Worm (Caenorhabditis elegans) whole organism, young adult: ENCODE data around the gene math-10.
"Not testable (repeated sequence)": the region's sequence is repeated elsewhere in the genome, so short reads cannot be mapped to it uniquely, and the experiment has no call there.

Source experiments
- B0019.2 ChIP-seq: fragments of 200-800 bp; sonication (Bioruptor generic); conservative IDR thresholded peaks from 2 replicates; pipeline ENCODE4 v1.3.6; 2022; ENCODE audit warnings: missing genetic modification reagents, missing genetic modification characterization, missing compliant biosample characterization
- F37B4.10 ChIP-seq: fragments of 200-800 bp; sonication (Bioruptor generic); IDR thresholded peaks from 2 replicates; pipeline ENCODE4 v1.3.6; 2022; ENCODE audit warnings: missing genetic modification characterization, missing compliant biosample characterization
- F49E8.2 ChIP-seq: sonication (generic microtip); optimal IDR thresholded peaks from 3 replicates; lab custom pipeline; 2017; ENCODE audit warnings: missing genetic modification characterization, mild to moderate bottlenecking, missing compliant biosample characterization, antibody characterized with exemption, moderate library complexity; ENCODE audit not compliant: insufficient read depth
- F57A8.1 ChIP-seq: fragments of 200-800 bp; sonication (Bioruptor generic); optimal IDR thresholded peaks from 2 replicates; lab custom pipeline; 2018; ENCODE audit warnings: mild to moderate bottlenecking, missing genetic modification characterization, moderate library complexity, missing compliant biosample characterization
- K12H6.12 ChIP-seq: fragments of 200-800 bp; sonication (Bioruptor generic); optimal IDR thresholded peaks from 2 replicates; lab custom pipeline; 2018; ENCODE audit warnings: mild to moderate bottlenecking, missing genetic modification characterization, missing compliant biosample characterization
- T07F8.4 ChIP-seq: sonication (generic microtip); optimal IDR thresholded peaks from 2 replicates; lab custom pipeline; 2016; ENCODE audit warnings: mild to moderate bottlenecking, missing genetic modification characterization, moderate library complexity, missing compliant biosample characterization
- T26A5.8 ChIP-seq: sonication (generic microtip); optimal IDR thresholded peaks from 2 replicates; lab custom pipeline; 2016; ENCODE audit warnings: missing genetic modification characterization, missing compliant biosample characterization
- Y53F4B.3 ChIP-seq: fragments of 200-800 bp; sonication (Bioruptor generic); IDR thresholded peaks from 2 replicates; pipeline ENCODE4 v1.3.6; 2022; ENCODE audit warnings: missing genetic modification reagents, missing genetic modification characterization, missing compliant biosample characterization
- Y53G8AR.9 ChIP-seq: fragments of 200-800 bp; sonication (Bioruptor generic); conservative IDR thresholded peaks from 2 replicates; pipeline ENCODE4 v1.3.6; 2022; ENCODE audit warnings: missing genetic modification reagents, missing genetic modification characterization, missing compliant biosample characterization
- Y56A3A.18 ChIP-seq: fragments of 200-800 bp; sonication (Bioruptor generic); IDR thresholded peaks from 2 replicates; pipeline ENCODE4 v1.3.6; 2022; ENCODE audit warnings: missing genetic modification reagents, missing genetic modification characterization, missing compliant biosample characterization
- Y79H2A.3 ChIP-seq: fragments of 200-800 bp; sonication (Bioruptor generic); conservative IDR thresholded peaks from 2 replicates; pipeline ENCODE4 v1.3.6; 2022; ENCODE audit warnings: missing genetic modification reagents, missing genetic modification characterization, missing compliant biosample characterization
- Y95B8A.8 ChIP-seq: fragments of 200-800 bp; sonication (Bioruptor generic); IDR thresholded peaks from 2 replicates; pipeline ENCODE4 v1.3.6; 2022; ENCODE audit warnings: missing genetic modification reagents, missing genetic modification characterization, missing compliant biosample characterization
- aptf-2 ChIP-seq: fragments of 200-800 bp; sonication (Bioruptor generic); conservative IDR thresholded peaks from 2 replicates; pipeline ENCODE4 v1.3.6; 2022; ENCODE audit warnings: missing genetic modification reagents, missing genetic modification characterization, missing compliant biosample characterization
- aptf-3 ChIP-seq: fragments of 200-800 bp; sonication (Bioruptor generic); IDR thresholded peaks from 2 replicates; pipeline ENCODE4 v1.3.6; 2022; ENCODE audit warnings: missing genetic modification characterization, missing compliant biosample characterization
- bed-2 ChIP-seq: fragments of 200-800 bp; sonication (Bioruptor generic); IDR thresholded peaks from 2 replicates; pipeline ENCODE4 v1.3.6; 2022; ENCODE audit warnings: missing genetic modification reagents, missing genetic modification characterization, missing compliant biosample characterization
- cebp-2 ChIP-seq: fragments of 200-800 bp; sonication (Bioruptor generic); IDR thresholded peaks from 2 replicates; pipeline ENCODE4 v1.3.6; 2022; ENCODE audit warnings: missing genetic modification characterization, missing compliant biosample characterization
- ceh-100 ChIP-seq: fragments of 200-800 bp; sonication (Bioruptor generic); IDR thresholded peaks from 2 replicates; pipeline ENCODE4 v1.3.6; 2022; ENCODE audit warnings: missing genetic modification reagents, missing genetic modification characterization, missing compliant biosample characterization
- ceh-79 ChIP-seq: sonication (generic microtip); optimal IDR thresholded peaks from 2 replicates; lab custom pipeline; 2017; ENCODE audit warnings: mild to moderate bottlenecking, missing genetic modification characterization, missing compliant biosample characterization
- ekl-4 ChIP-seq: fragments of 200-800 bp; sonication (Bioruptor generic); IDR thresholded peaks from 2 replicates; pipeline ENCODE4 v1.3.6; 2022; ENCODE audit warnings: missing genetic modification reagents, missing genetic modification characterization, missing compliant biosample characterization
- lin-26 ChIP-seq: fragments of 200-800 bp; sonication (Bioruptor generic); IDR thresholded peaks from 2 replicates; pipeline ENCODE4 v1.3.6; 2022; ENCODE audit warnings: missing genetic modification reagents, missing genetic modification characterization, missing compliant biosample characterization
- lir-1 ChIP-seq: fragments of 200-800 bp; sonication (Bioruptor generic); conservative IDR thresholded peaks from 2 replicates; pipeline ENCODE4 v1.3.6; 2022; ENCODE audit warnings: missing genetic modification reagents, missing genetic modification characterization, missing compliant biosample characterization
- lsy-27 ChIP-seq: sonication (generic microtip); optimal IDR thresholded peaks from 2 replicates; lab custom pipeline; 2017; ENCODE audit warnings: missing genetic modification characterization, mild to moderate bottlenecking, missing compliant biosample characterization, antibody characterized with exemption, missing genotype, borderline replicate concordance; ENCODE audit not compliant: insufficient read depth
- madf-6 ChIP-seq: fragments of 200-800 bp; sonication (Bioruptor generic); IDR thresholded peaks from 2 replicates; pipeline ENCODE4 v1.3.6; 2022; ENCODE audit warnings: missing genetic modification reagents, missing genetic modification characterization, missing compliant biosample characterization
- nfyb-1 ChIP-seq: fragments of 200-800 bp; sonication (Bioruptor generic); IDR thresholded peaks from 2 replicates; pipeline ENCODE4 v1.3.6; 2022; ENCODE audit warnings: missing genetic modification reagents, missing genetic modification characterization, missing compliant biosample characterization
- nhr-80 ChIP-seq: sonication (generic microtip); optimal IDR thresholded peaks from 2 replicates; lab custom pipeline; 2016; ENCODE audit warnings: missing genetic modification characterization, missing compliant biosample characterization
- nhr-90 ChIP-seq: sonication (generic microtip); optimal IDR thresholded peaks from 2 replicates; lab custom pipeline; 2016; ENCODE audit warnings: missing genotype, mild to moderate bottlenecking, missing genetic modification characterization, missing compliant biosample characterization
- pha-4 ChIP-seq: fragments of 150-350 bp; sonication (generic microtip); optimal IDR thresholded peaks from 2 replicates; lab custom pipeline; 2014; ENCODE audit warnings: missing biosample characterization, missing genetic modification reagents, missing genetic modification characterization
- tbp1 ChIP-seq: fragments of 200-800 bp; sonication (Bioruptor generic); optimal IDR thresholded peaks from 2 replicates; lab custom pipeline; 2018; ENCODE audit warnings: mild to moderate bottlenecking, missing genetic modification characterization, missing compliant biosample characterization
- unc-62 ChIP-seq: fragments of 150-350 bp; optimal IDR thresholded peaks from 2 replicates; lab custom pipeline; 2014; ENCODE audit warnings: missing biosample characterization, missing genetic modification reagents, missing genetic modification characterization
- ztf-18 ChIP-seq: sonication (generic microtip); optimal IDR thresholded peaks from 2 replicates; lab custom pipeline; 2016; ENCODE audit warnings: missing genotype, mild to moderate bottlenecking, missing genetic modification characterization, missing compliant biosample characterization
- ztf-6 ChIP-seq: fragments of 200-800 bp; sonication (Bioruptor generic); IDR thresholded peaks from 2 replicates; pipeline ENCODE4 v1.3.6; 2022; ENCODE audit warnings: missing genetic modification reagents, missing genetic modification characterization, missing compliant biosample characterization

math-10 gene

DNA sequence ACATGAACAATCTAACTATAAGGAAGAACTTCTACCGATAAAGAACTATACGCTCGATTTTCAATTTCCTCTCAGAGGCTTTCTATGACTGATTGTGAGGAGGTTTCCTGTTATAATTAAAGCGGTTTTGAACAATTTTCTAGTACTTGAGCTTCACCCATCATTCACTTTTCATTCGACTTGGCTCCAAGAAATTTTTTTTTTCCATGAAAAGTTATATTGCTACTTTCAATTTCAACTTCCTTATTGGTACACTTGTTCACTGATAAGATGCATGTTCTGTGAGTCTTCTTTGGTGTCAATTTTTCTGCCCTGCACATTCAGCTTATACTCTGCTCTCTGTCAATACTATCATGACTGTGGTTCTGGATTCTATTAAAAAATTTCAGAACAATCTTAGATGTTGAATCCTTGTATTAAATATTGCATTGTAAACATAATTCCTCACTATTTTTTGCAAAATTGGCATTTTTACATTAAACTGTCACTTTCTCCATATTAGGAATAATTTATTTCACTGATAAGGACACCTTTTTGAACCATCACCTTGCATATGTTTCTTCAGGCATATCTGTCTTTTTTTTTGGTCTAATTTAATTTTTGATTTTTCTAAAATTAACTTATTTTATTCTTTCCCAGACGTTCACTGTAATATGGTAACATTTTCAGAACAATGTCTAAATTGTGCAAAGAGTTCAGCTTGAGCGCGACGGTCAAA, at the start of gene math-10:
Gene math-10 (plus strand): TSS at position 668 of the 718 bp plus-strand sequence.
- TF ChIP-seq ceh-79 (no peak), nhr-80 (tag; lab: Kevin White, UChicago) (peak; percentile 72), nhr-90 (tag; lab: Kevin White, UChicago) (no peak), lir-1 (GFP tag; lab: Robert Waterston, UW) (no peak), ceh-100 (GFP tag; lab: Robert Waterston, UW) (no peak)
- TF ChIP-seq, all 124 proteins: peak for 1

ce11 chrII:1823597-1823996, 47.7 kb upstream of the math-10 start:
- TF ChIP-seq nhr-80 (tag; lab: Kevin White, UChicago) = peak; percentile 27

DNA sequence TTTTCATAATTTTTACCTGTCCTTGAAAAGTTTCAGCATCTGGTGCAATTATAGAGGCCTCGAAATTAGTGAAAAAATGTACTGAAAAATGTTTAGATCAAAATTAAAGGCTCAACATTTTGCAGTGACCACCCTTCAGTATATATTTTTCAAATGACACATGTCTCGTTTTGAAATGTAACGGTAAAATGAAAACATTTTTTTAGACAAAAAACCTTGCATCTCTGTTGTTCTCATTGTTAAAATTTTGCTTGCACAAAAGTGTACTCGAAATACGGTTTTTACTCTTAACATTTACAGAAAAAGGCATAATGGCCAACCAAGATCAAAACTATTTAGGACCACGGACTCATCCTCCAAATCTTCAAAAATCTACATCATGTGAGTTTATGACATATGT, 47.0 kb upstream of the math-10 start, which contains the start of gene math-41:
Gene math-41 (plus strand): TSS at position 301 of the 400 bp plus-strand sequence.
- not testable (repeated sequence) for TF ChIP-seq Y79H2A.3 (GFP tag; lab: Robert Waterston, UW); ztf-18 (tag; lab: Kevin White, UChicago); ztf-6

ce11 chrII:1830182-1830682, 41.1 kb upstream of the math-10 start, which contains the start of gene math-40:
Gene math-40 (plus strand): TSS chrII:1830632.
- TF ChIP-seq nhr-80 (tag; lab: Kevin White, UChicago) = peak; percentile 48
- no peak for TF ChIP-seq F49E8.2 (tag; lab: Kevin White, UChicago)
- TF ChIP-seq bed-2 = no peak

DNA sequence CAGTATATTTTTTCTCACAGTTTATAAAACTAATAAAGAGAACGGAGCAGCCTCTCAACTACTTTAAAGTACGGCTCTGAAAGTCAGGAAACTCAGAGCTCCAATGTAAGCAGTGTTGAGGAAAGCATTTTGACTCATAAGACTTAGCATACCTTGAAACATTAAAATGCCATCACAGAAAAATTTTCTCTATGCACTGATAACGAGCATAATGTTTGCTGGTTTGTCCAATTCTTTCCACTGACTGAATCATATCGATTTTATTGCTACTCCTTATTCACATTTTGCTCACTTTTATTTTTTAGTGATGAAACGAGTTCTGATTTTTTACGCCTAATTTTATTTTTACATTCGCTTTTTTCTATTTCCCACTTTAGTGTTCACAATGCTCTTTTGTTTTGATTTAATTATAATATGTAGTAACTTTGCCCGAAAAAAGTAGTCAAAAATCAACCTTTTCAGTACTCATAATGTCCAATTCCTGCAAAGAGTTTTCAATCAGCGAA, 39.4 kb upstream of the math-10 start, which contains the start of gene math-39:
Gene math-39 (plus strand): TSS at position 456 of the 506 bp plus-strand sequence.
- TF ChIP-seq nhr-80 (tag; lab: Kevin White, UChicago) = peak; percentile 24
- TF ChIP-seq lin-26 (GFP tag; lab: Robert Waterston, UW) = no peak

ce11 chrII:1836204-1836603, 35.1 kb upstream of the math-10 start, which contains the start of gene T08E11.1:
Gene T08E11.1 (plus strand): TSS chrII:1836504.
- no peak for TF ChIP-seq lsy-27
- TF ChIP-seq Y53G8AR.9 (GFP tag; lab: Robert Waterston, UW) = no peak
- TF ChIP-seq F57A8.1 = no peak
- TF ChIP-seq T07F8.4 (tag; lab: Kevin White, UChicago) = no peak
- no peak for TF ChIP-seq F37B4.10 (GFP tag; lab: Robert Waterston, UW)

DNA sequence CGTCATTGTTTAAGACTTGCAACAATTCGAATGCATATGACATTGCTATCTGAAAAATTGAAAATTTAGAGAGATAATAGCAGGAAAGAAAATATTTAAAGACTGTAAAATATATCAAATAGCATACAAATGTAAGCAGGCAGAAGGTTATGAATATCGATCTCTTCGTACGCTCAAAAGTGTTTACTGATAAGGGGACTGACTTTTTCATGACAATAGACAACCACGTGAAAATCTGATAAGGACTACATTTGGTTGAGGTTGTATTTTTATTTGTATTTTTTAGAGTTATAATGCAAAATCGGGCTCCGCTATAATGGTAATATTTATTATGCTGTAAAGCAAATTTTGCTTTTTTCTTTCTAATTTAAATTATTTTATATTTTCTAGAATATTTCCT, 28.4 kb upstream of the math-10 start, which contains the start of the genes C52E2.5 and C52E2.4:
Gene C52E2.5 (minus strand): TSS at position 43 of the 400 bp plus-strand sequence.
Gene C52E2.4 (plus strand): TSS at position 252 of the 400 bp plus-strand sequence.
- TF ChIP-seq nhr-80 (tag; lab: Kevin White, UChicago) = peak; percentile 60
- TF ChIP-seq B0019.2 (GFP tag; lab: Robert Waterston, UW) = no peak

ce11 chrII:1844552-1844951, 26.8 kb upstream of the math-10 start:
- TF ChIP-seq nfyb-1 (GFP tag; lab: Robert Waterston, UW) (peak; percentile 58; the same call in 1 of the 2 replicates), Y56A3A.18 (GFP tag; lab: Robert Waterston, UW) (no peak)

- peak; percentile 42; the same call in 1 of the 2 replicates for TF ChIP-seq madf-6 (GFP tag; lab: Robert Waterston, UW)
- no peak for TF ChIP-seq Y53F4B.3 (GFP tag; lab: Robert Waterston, UW)
- no peak for TF ChIP-seq ekl-4 (GFP tag; lab: Robert Waterston, UW)
- no peak for TF ChIP-seq lsy-27
- no peak for TF ChIP-seq F49E8.2 (tag; lab: Kevin White, UChicago)
- TF ChIP-seq tbp1 (GFP tag; lab: Kevin White, UChicago) = no peak
- TF ChIP-seq Y95B8A.8 (GFP tag; lab: Robert Waterston, UW) = no peak
- no peak for TF ChIP-seq K12H6.12 (tag; lab: Kevin White, UChicago)
- no peak for TF ChIP-seq aptf-3 (GFP tag; lab: Robert Waterston, UW)
- TF ChIP-seq T26A5.8 (tag; lab: Kevin White, UChicago) = no peak
- TF ChIP-seq unc-62 (GFP tag; lab: Kevin White, UChicago) = no peak
- TF ChIP-seq cebp-2 (GFP tag; lab: Robert Waterston, UW) = no peak
- TF ChIP-seq pha-4 (tag; lab: Kevin White, UChicago) = no peak
- no peak for TF ChIP-seq aptf-2 (GFP tag; lab: Robert Waterston, UW)
Observed at ce11 chrII:1848109-1848508, 23.2 kb upstream of the math-10 start, which contains the start of gene fbxb-97. Gene fbxb-97 (minus strand): TSS chrII:1848161.
